Worm (Caenorhabditis elegans) whole organism, L4 larva: ENCODE measurements around the gene nhr-173.

ENCODE experiments used
- T20F7.1 ChIP-seq: fragments of 200-800 bp; sonication (Bioruptor generic); optimal IDR thresholded peaks from 2 replicates; lab custom pipeline; 2018; ENCODE audit warnings: mild to moderate bottlenecking, missing genetic modification characterization, missing compliant biosample characterization
- ZK546.5 ChIP-seq, 2 experiments: sonication (generic microtip); optimal IDR thresholded peaks; 2 replicates each; lab custom pipeline; 2017; ENCODE audit warnings: missing biosample characterization in 2 of 2, missing genetic modification characterization in 2 of 2
- aly-2 ChIP-seq: sonication (generic microtip); optimal IDR thresholded peaks from 2 replicates; lab custom pipeline; 2018; ENCODE audit warnings: missing biosample characterization, missing genetic modification characterization
- ama-1 ChIP-seq: fragments of 150-350 bp; optimal IDR thresholded peaks from 2 replicates; lab custom pipeline; 2014; ENCODE audit warnings: inconsistent platforms, mixed read lengths
- ceh-82 ChIP-seq: sonication (generic microtip); optimal IDR thresholded peaks from 2 replicates; lab custom pipeline; 2017; ENCODE audit warnings: missing biosample characterization, missing genetic modification characterization
- dve-1 ChIP-seq: sonication (generic microtip); optimal IDR thresholded peaks from 2 replicates; lab custom pipeline; 2017; ENCODE audit warnings: antibody characterized with exemption, mild to moderate bottlenecking, missing genetic modification characterization, missing compliant biosample characterization; ENCODE audit not compliant: insufficient read depth
- egl-27 ChIP-seq: sonication (generic microtip); optimal IDR thresholded peaks from 3 replicates; lab custom pipeline; 2017; ENCODE audit warnings: missing biosample characterization, missing genetic modification reagents, missing genetic modification characterization
- lin-38 ChIP-seq: fragments of 200-800 bp; sonication (Bioruptor generic); IDR thresholded peaks from 2 replicates; pipeline ENCODE4 v1.3.6; 2022; ENCODE audit warnings: missing genetic modification reagents, missing genetic modification characterization, missing compliant biosample characterization
- lir-3 ChIP-seq: sonication (generic microtip); optimal IDR thresholded peaks from 2 replicates; lab custom pipeline; 2016; ENCODE audit warnings: mild to moderate bottlenecking, missing genetic modification characterization, missing compliant biosample characterization
- lsy-2 ChIP-seq, 2 experiments: fragments of 150-350 bp in 1 of 2; sonication (generic microtip) in 1 of 2; optimal IDR thresholded peaks; 2 replicates each; lab custom pipeline; 2014 to 2017; ENCODE audit warnings: missing biosample characterization in 2 of 2, missing genetic modification characterization in 2 of 2
- nhr-25 ChIP-seq: sonication (generic microtip); optimal IDR thresholded peaks from 2 replicates; lab custom pipeline; 2017; ENCODE audit warnings: missing genetic modification characterization, mild to moderate bottlenecking, missing compliant biosample characterization, antibody characterized with exemption, moderate library complexity, borderline replicate concordance; ENCODE audit not compliant: insufficient read depth
- pha-4 ChIP-seq, 2 experiments: fragments of 150-350 bp in 1 of 2; fragments of 200-800 bp in 1 of 2; sonication (Bioruptor generic) in 1 of 2; IDR thresholded peaks in 1 of 2; optimal IDR thresholded peaks in 1 of 2; 2 replicates each; pipeline versions ENCODE4 v1.3.6 to Lab custom; 2014 to 2022; ENCODE audit warnings: missing genetic modification characterization in 2 of 2, missing genetic modification reagents in 2 of 2, missing biosample characterization in 1 of 2, missing compliant biosample characterization in 1 of 2
- snpc-4 ChIP-seq: fragments of 150-350 bp; optimal IDR thresholded peaks from 2 replicates; lab custom pipeline; 2014; ENCODE audit warnings: missing biosample characterization, missing genetic modification characterization
- unc-62 ChIP-seq, 3 experiments: fragments of 150-350 bp in 1 of 3; sonication (generic microtip); optimal IDR thresholded peaks in 2 of 3; peaks in 1 of 3; 1 replicate in 1 of 3; 2 replicates in 2 of 3; lab custom pipeline; 2014 to 2017; ENCODE audit warnings: missing biosample characterization in 3 of 3, missing genetic modification characterization in 3 of 3, missing genetic modification reagents in 3 of 3, missing genotype in 1 of 3

ce11 chrX:6698267-6698666, 42.9 kb downstream of the nhr-173 start, which contains the start of the genes F38B6.7 and F38B6.2:
- TF ChIP-seq dve-1 (tag; lab: Kevin White, UChicago) (no peak), lin-38 (GFP tag; lab: Robert Waterston, UW) (no peak), unc-62 (GFP tag; optimal IDR thresholded peaks at IDR 0.05 in 1 of 2; lab: Kevin White, UChicago) (no peak), unc-62 (tag; optimal IDR thresholded peaks at IDR 0.05; lab: Kevin White, UChicago) (no peak), egl-27 (tag; lab: Kevin White, UChicago) (no peak), nhr-25 (tag; lab: Kevin White, UChicago) (no peak), pha-4 (GFP tag; IDR thresholded peaks at IDR 0.05; lab: Robert Waterston, UW) (no peak), pha-4 (tag; optimal IDR thresholded peaks at IDR 0.05; lab: Kevin White, UChicago) (no peak), ama-1 (lab: Kevin White, UChicago) (no peak), snpc-4 (no peak), T20F7.1 (no peak), lir-3 (tag; lab: Kevin White, UChicago) (no peak), ceh-82 (tag; lab: Kevin White, UChicago) (no peak), aly-2 (tag; lab: Kevin White, UChicago) (no peak), lsy-2 (tag; optimal IDR thresholded peaks at IDR 0.05; lab: Kevin White, UChicago) (no peak), ZK546.5 (tag; optimal IDR thresholded peaks at IDR 0.05; lab: Kevin White, UChicago) (no peak)
